Worm (Caenorhabditis elegans) whole organism, young adult: ENCODE results near the gene K05G3.2.
A peak's percentile ranks its signal among the peaks of the same experiment; 100 is the strongest.
"Not testable (repeated sequence)": the region's sequence is repeated elsewhere in the genome, so short reads cannot be mapped to it uniquely, and the experiment has no call there.

Experiments used
- B0261.1 ChIP-seq: sonication (generic microtip); optimal IDR thresholded peaks from 2 replicates; lab custom pipeline; 2016; ENCODE audit warnings: mild to moderate bottlenecking, missing genetic modification characterization, moderate library complexity, missing compliant biosample characterization
- B0336.3 ChIP-seq: fragments of 200-800 bp; sonication (Bioruptor generic); IDR thresholded peaks from 2 replicates; pipeline ENCODE4 v1.3.6; 2022; ENCODE audit warnings: missing genetic modification characterization, missing compliant biosample characterization
- C06A6.2 ChIP-seq: fragments of 200-800 bp; sonication (Bioruptor generic); conservative IDR thresholded peaks from 2 replicates; pipeline ENCODE4 v1.3.6; 2022; ENCODE audit warnings: missing genetic modification characterization, missing compliant biosample characterization
- C17E4.6 ChIP-seq: fragments of 200-800 bp; sonication (Bioruptor generic); IDR thresholded peaks from 2 replicates; pipeline ENCODE4 v1.3.6; 2022; ENCODE audit warnings: missing genetic modification reagents, missing genetic modification characterization, missing compliant biosample characterization
- D2030.7 ChIP-seq: fragments of 200-800 bp; sonication (Bioruptor generic); IDR thresholded peaks from 2 replicates; pipeline ENCODE4 v1.3.6; 2022; ENCODE audit warnings: missing genetic modification reagents, missing genetic modification characterization, missing compliant biosample characterization
- F49E8.2 ChIP-seq: sonication (generic microtip); optimal IDR thresholded peaks from 3 replicates; lab custom pipeline; 2017; ENCODE audit warnings: missing genetic modification characterization, mild to moderate bottlenecking, missing compliant biosample characterization, antibody characterized with exemption, moderate library complexity; ENCODE audit not compliant: insufficient read depth
- Y53F4B.3 ChIP-seq: fragments of 200-800 bp; sonication (Bioruptor generic); IDR thresholded peaks from 2 replicates; pipeline ENCODE4 v1.3.6; 2022; ENCODE audit warnings: missing genetic modification reagents, missing genetic modification characterization, missing compliant biosample characterization
- akir-1 ChIP-seq: fragments of 200-800 bp; sonication (Bioruptor generic); optimal IDR thresholded peaks from 2 replicates; lab custom pipeline; 2018; ENCODE audit warnings: mild to moderate bottlenecking, missing genetic modification characterization, moderate library complexity, missing compliant biosample characterization
- aptf-2 ChIP-seq: fragments of 200-800 bp; sonication (Bioruptor generic); conservative IDR thresholded peaks from 2 replicates; pipeline ENCODE4 v1.3.6; 2022; ENCODE audit warnings: missing genetic modification reagents, missing genetic modification characterization, missing compliant biosample characterization
- attf-5 ChIP-seq: fragments of 200-800 bp; sonication (Bioruptor generic); optimal IDR thresholded peaks from 2 replicates; lab custom pipeline; 2018; ENCODE audit warnings: mild to moderate bottlenecking, missing genetic modification characterization, missing compliant biosample characterization
- cebp-2 ChIP-seq: fragments of 200-800 bp; sonication (Bioruptor generic); IDR thresholded peaks from 2 replicates; pipeline ENCODE4 v1.3.6; 2022; ENCODE audit warnings: missing genetic modification characterization, missing compliant biosample characterization
- ceh-27 ChIP-seq: fragments of 200-800 bp; sonication (Bioruptor generic); optimal IDR thresholded peaks from 2 replicates; lab custom pipeline; 2018; ENCODE audit warnings: mild to moderate bottlenecking, missing genetic modification characterization, moderate library complexity, missing compliant biosample characterization
- ceh-40 ChIP-seq: fragments of 200-800 bp; sonication (Bioruptor generic); IDR thresholded peaks from 2 replicates; pipeline ENCODE4 v1.3.6; 2022; ENCODE audit warnings: missing genetic modification characterization, missing compliant biosample characterization
- dox-1 ChIP-seq: fragments of 200-800 bp; sonication (Bioruptor generic); IDR thresholded peaks from 2 replicates; pipeline ENCODE4 v1.3.6; 2022; ENCODE audit warnings: missing genetic modification reagents, missing genetic modification characterization, missing compliant biosample characterization
- efl-1 ChIP-seq: fragments of 150-350 bp; optimal IDR thresholded peaks from 2 replicates; lab custom pipeline; 2014; ENCODE audit warnings: missing biosample characterization, missing genetic modification reagents, missing genetic modification characterization
- hmg-1.2 ChIP-seq: fragments of 200-800 bp; sonication (Bioruptor generic); IDR thresholded peaks from 2 replicates; pipeline ENCODE4 v1.3.6; 2022; ENCODE audit warnings: missing genetic modification reagents, missing genetic modification characterization, missing compliant biosample characterization
- hmg-20 ChIP-seq: fragments of 200-800 bp; sonication (Bioruptor generic); IDR thresholded peaks from 2 replicates; pipeline ENCODE4 v1.3.6; 2022; ENCODE audit warnings: missing genetic modification reagents, missing genetic modification characterization, missing compliant biosample characterization
- let-526 ChIP-seq: fragments of 200-800 bp; sonication (Bioruptor generic); IDR thresholded peaks from 2 replicates; pipeline ENCODE4 v1.3.6; 2022; ENCODE audit warnings: missing genetic modification reagents, missing genetic modification characterization, missing compliant biosample characterization
- lin-40 ChIP-seq: sonication (generic microtip); optimal IDR thresholded peaks from 2 replicates; lab custom pipeline; 2016; ENCODE audit warnings: missing genetic modification characterization, mild to moderate bottlenecking, missing compliant biosample characterization, missing genotype, missing genetic modification reagents
- lin-54 ChIP-seq: fragments of 200-800 bp; sonication (Bioruptor generic); optimal IDR thresholded peaks from 2 replicates; lab custom pipeline; 2018; ENCODE audit warnings: mild to moderate bottlenecking, missing genetic modification characterization, missing compliant biosample characterization
- lir-1 ChIP-seq: fragments of 200-800 bp; sonication (Bioruptor generic); conservative IDR thresholded peaks from 2 replicates; pipeline ENCODE4 v1.3.6; 2022; ENCODE audit warnings: missing genetic modification reagents, missing genetic modification characterization, missing compliant biosample characterization
- lsl-1 ChIP-seq: fragments of 200-800 bp; sonication (Bioruptor generic); optimal IDR thresholded peaks from 2 replicates; lab custom pipeline; 2018; ENCODE audit warnings: mild to moderate bottlenecking, missing genetic modification characterization, moderate library complexity, missing compliant biosample characterization
- mel-28 ChIP-seq: sonication (generic microtip); optimal IDR thresholded peaks from 2 replicates; lab custom pipeline; 2016; ENCODE audit warnings: borderline replicate concordance, mild to moderate bottlenecking, missing genetic modification characterization, missing compliant biosample characterization
- mxl-1 ChIP-seq: sonication (generic microtip); optimal IDR thresholded peaks from 2 replicates; lab custom pipeline; 2016; ENCODE audit warnings: missing genetic modification characterization, missing compliant biosample characterization
- nfyb-1 ChIP-seq: fragments of 200-800 bp; sonication (Bioruptor generic); IDR thresholded peaks from 2 replicates; pipeline ENCODE4 v1.3.6; 2022; ENCODE audit warnings: missing genetic modification reagents, missing genetic modification characterization, missing compliant biosample characterization
- nhr-27 ChIP-seq: fragments of 200-800 bp; sonication (Bioruptor generic); optimal IDR thresholded peaks from 2 replicates; lab custom pipeline; 2018; ENCODE audit warnings: mild to moderate bottlenecking, missing genetic modification characterization, moderate library complexity, missing compliant biosample characterization
- pbrm-1 ChIP-seq: fragments of 200-800 bp; sonication (Bioruptor generic); IDR thresholded peaks from 2 replicates; pipeline ENCODE4 v1.3.6; 2022; ENCODE audit warnings: missing genetic modification reagents, missing genetic modification characterization, missing compliant biosample characterization
- rec-8 ChIP-seq, 2 experiments: sonication (generic microtip); optimal IDR thresholded peaks; 2 replicates each; lab custom pipeline; 2016; ENCODE audit warnings: mild to moderate bottlenecking in 2 of 2, missing genetic modification characterization in 2 of 2, missing genetic modification reagents in 2 of 2, missing genotype in 2 of 2, missing biosample characterization in 1 of 2, missing compliant biosample characterization in 1 of 2, moderate library complexity in 1 of 2
- repo-1 ChIP-seq: sonication (generic microtip); optimal IDR thresholded peaks from 2 replicates; lab custom pipeline; 2017; ENCODE audit warnings: mild to moderate bottlenecking, missing genetic modification characterization, missing compliant biosample characterization
- rpc-1 ChIP-seq, 2 experiments: fragments of 150-350 bp in 1 of 2; sonication (generic microtip) in 1 of 2; optimal IDR thresholded peaks; 2 replicates each; lab custom pipeline; 2014 to 2018; ENCODE audit warnings: missing biosample characterization in 1 of 2, missing genetic modification characterization in 1 of 2, missing genetic modification reagents in 1 of 2, missing genotype in 1 of 2
- snpc-3.4 ChIP-seq: sonication (generic microtip); optimal IDR thresholded peaks from 2 replicates; lab custom pipeline; 2017; ENCODE audit warnings: missing genetic modification characterization, mild to moderate bottlenecking, missing compliant biosample characterization, antibody characterized with exemption, moderate library complexity, missing genotype, missing genetic modification reagents
- snpc-4 ChIP-seq, 5 experiments: fragments of 150-350 bp in 1 of 5; sonication (generic microtip) in 4 of 5; optimal IDR thresholded peaks; 2 replicates each; lab custom pipeline; 2014 to 2018; ENCODE audit warnings: missing genetic modification characterization in 5 of 5, missing biosample characterization in 3 of 5, antibody characterized with exemption in 2 of 5, mild to moderate bottlenecking in 2 of 5, missing compliant biosample characterization in 2 of 5, missing genotype in 2 of 5, moderate library complexity in 2 of 5, missing genetic modification reagents in 1 of 5
- somi-1 ChIP-seq: fragments of 200-800 bp; sonication (Bioruptor generic); optimal IDR thresholded peaks from 2 replicates; lab custom pipeline; 2018; ENCODE audit warnings: mild to moderate bottlenecking, missing genetic modification characterization, missing compliant biosample characterization
- tbp1 ChIP-seq: fragments of 200-800 bp; sonication (Bioruptor generic); optimal IDR thresholded peaks from 2 replicates; lab custom pipeline; 2018; ENCODE audit warnings: mild to moderate bottlenecking, missing genetic modification characterization, missing compliant biosample characterization
- tbx-9 ChIP-seq: sonication (generic microtip); optimal IDR thresholded peaks from 2 replicates; lab custom pipeline; 2016; ENCODE audit warnings: borderline replicate concordance, missing genetic modification characterization, inconsistent platforms, missing compliant biosample characterization
- zim-3 ChIP-seq: sonication (generic microtip); optimal IDR thresholded peaks from 2 replicates; lab custom pipeline; 2017; ENCODE audit warnings: mild to moderate bottlenecking, missing genetic modification characterization, moderate library complexity, missing compliant biosample characterization
- ztf-18 ChIP-seq: sonication (generic microtip); optimal IDR thresholded peaks from 2 replicates; lab custom pipeline; 2016; ENCODE audit warnings: missing genotype, mild to moderate bottlenecking, missing genetic modification characterization, missing compliant biosample characterization
- ztf-26 ChIP-seq: sonication (generic microtip); optimal IDR thresholded peaks from 2 replicates; lab custom pipeline; 2017; ENCODE audit warnings: missing genetic modification characterization, missing compliant biosample characterization
- ztf-28 ChIP-seq: fragments of 200-800 bp; sonication (Bioruptor generic); IDR thresholded peaks from 2 replicates; pipeline ENCODE4 v1.3.6; 2022; ENCODE audit warnings: missing genetic modification reagents, missing genetic modification characterization, missing compliant biosample characterization

Gene K05G3.2

ce11 chrX:16519517-16519916 is 24.8 kb downstream of the K05G3.2 start, which contains the start of gene T25D1.1:
T25D1.1 (plus strand) TSS chrX:16519817.
- TF ChIP-seq hmg-20 (GFP tag; lab: Robert Waterston, UW) (no peak), ztf-18 (tag; lab: Kevin White, UChicago) (no peak), efl-1 (GFP tag; lab: Kevin White, UChicago) (no peak), snpc-3.4 (tag; lab: Kevin White, UChicago) (no peak), hmg-1.2 (GFP tag; lab: Robert Waterston, UW) (no peak), ceh-40 (GFP tag; lab: Robert Waterston, UW) (no peak), ceh-27 (GFP tag; lab: Kevin White, UChicago) (no peak), cebp-2 (GFP tag; lab: Robert Waterston, UW) (no peak), lsl-1 (GFP tag; lab: Kevin White, UChicago) (no peak), mel-28 (no peak), lin-40 (tag; lab: Kevin White, UChicago) (no peak), zim-3 (tag; lab: Kevin White, UChicago) (no peak), Y53F4B.3 (GFP tag; lab: Robert Waterston, UW) (no peak), tbx-9 (no peak), F49E8.2 (tag; lab: Kevin White, UChicago) (no peak), aptf-2 (GFP tag; lab: Robert Waterston, UW) (no peak), repo-1 (tag; lab: Kevin White, UChicago) (no peak), nhr-27 (tag; lab: Kevin White, UChicago) (no peak), ztf-28 (GFP tag; lab: Robert Waterston, UW) (no peak), attf-5 (no peak)

- no peak for TF ChIP-seq akir-1
- no peak for TF ChIP-seq mxl-1 (tag; lab: Kevin White, UChicago)
- no peak for TF ChIP-seq lin-54 (GFP tag; lab: Kevin White, UChicago)
- no peak for TF ChIP-seq rec-8 (tag; optimal IDR thresholded peaks at IDR 0.05; lab: Kevin White, UChicago)
- no peak for TF ChIP-seq C06A6.2
- no peak for TF ChIP-seq nfyb-1 (GFP tag; lab: Robert Waterston, UW)
- TF ChIP-seq lir-1 (GFP tag; lab: Robert Waterston, UW), result no peak
- no peak for TF ChIP-seq let-526 (GFP tag; lab: Robert Waterston, UW)
- no peak for TF ChIP-seq tbp1 (GFP tag; lab: Kevin White, UChicago)
- TF ChIP-seq nhr-27 (tag; lab: Kevin White, UChicago), result no peak
- TF ChIP-seq ztf-26 (tag; lab: Kevin White, UChicago), result no peak
- TF ChIP-seq somi-1 (GFP tag; lab: Kevin White, UChicago), result no peak
- no peak for TF ChIP-seq B0336.3 (GFP tag; lab: Robert Waterston, UW)
- no peak for TF ChIP-seq F49E8.2 (tag; lab: Kevin White, UChicago)
- TF ChIP-seq C17E4.6 (GFP tag; lab: Robert Waterston, UW), result no peak
- TF ChIP-seq, all 124 proteins: peak for 0
These were observed 27.0 kb downstream of the K05G3.2 start for ce11 chrX:16521722-16522121.

ce11 chrX:16523827-16524226 is 29.1 kb downstream of the K05G3.2 start:
- TF ChIP-seq tbp1 (GFP tag; lab: Kevin White, UChicago) (peak; percentile 73), pbrm-1 (GFP tag; lab: Robert Waterston, UW) (0 out of 2 replicates have a peak, but pooled peaks have one; percentile 19), B0261.1 (tag; lab: Kevin White, UChicago) (peak; percentile 41), D2030.7 (peak; percentile 71), snpc-4 (tag; optimal IDR thresholded peaks at IDR 0.05; lab: Kevin White, UChicago) (peak in 1 of 4 experiments; percentile 27), rpc-1 (optimal IDR thresholded peaks at IDR 0.05; lab: Kevin White, UChicago) (peak; percentile 50), rpc-1 (tag; optimal IDR thresholded peaks at IDR 0.05; lab: Kevin White, UChicago) (peak; percentile 67), dox-1 (GFP tag; lab: Robert Waterston, UW) (0 out of 2 replicates have a peak, but pooled peaks have one; percentile 13)
- not testable (repeated sequence) for TF ChIP-seq snpc-4 (GFP tag; optimal IDR thresholded peaks at IDR 0.05; lab: Kevin White, UChicago)
- TF ChIP-seq, all 124 proteins: peak for 7; not testable (repeated sequence) for 117
